Worm (Caenorhabditis elegans) whole organism, young adult: ENCODE results near the gene tni-1.

ENCODE experiments used
- F10E7.11 ChIP-seq: sonication (generic microtip); optimal IDR thresholded peaks from 2 replicates; lab custom pipeline; 2017; ENCODE audit warnings: mild to moderate bottlenecking, missing genetic modification characterization, moderate library complexity, missing compliant biosample characterization
- K12H6.12 ChIP-seq: fragments of 200-800 bp; sonication (Bioruptor generic); optimal IDR thresholded peaks from 2 replicates; lab custom pipeline; 2018; ENCODE audit warnings: mild to moderate bottlenecking, missing genetic modification characterization, missing compliant biosample characterization
- akir-1 ChIP-seq: fragments of 200-800 bp; sonication (Bioruptor generic); optimal IDR thresholded peaks from 2 replicates; lab custom pipeline; 2018; ENCODE audit warnings: mild to moderate bottlenecking, missing genetic modification characterization, moderate library complexity, missing compliant biosample characterization
- ama-1 ChIP-seq, 3 experiments: fragments of 150-350 bp in 1 of 3; sonication (generic microtip) in 2 of 3; optimal IDR thresholded peaks; 2 replicates each; lab custom pipeline; 2014 to 2018; ENCODE audit warnings: missing biosample characterization in 2 of 3, missing genetic modification characterization in 2 of 3, missing genetic modification reagents in 2 of 3
- attf-5 ChIP-seq: fragments of 200-800 bp; sonication (Bioruptor generic); optimal IDR thresholded peaks from 2 replicates; lab custom pipeline; 2018; ENCODE audit warnings: mild to moderate bottlenecking, missing genetic modification characterization, missing compliant biosample characterization
- attf-6 ChIP-seq: fragments of 200-800 bp; sonication (Bioruptor generic); IDR thresholded peaks from 2 replicates; pipeline ENCODE4 v1.3.6; 2022; ENCODE audit warnings: missing genetic modification reagents, missing genetic modification characterization, missing compliant biosample characterization
- ceh-27 ChIP-seq: fragments of 200-800 bp; sonication (Bioruptor generic); optimal IDR thresholded peaks from 2 replicates; lab custom pipeline; 2018; ENCODE audit warnings: mild to moderate bottlenecking, missing genetic modification characterization, moderate library complexity, missing compliant biosample characterization
- ceh-40 ChIP-seq: fragments of 200-800 bp; sonication (Bioruptor generic); IDR thresholded peaks from 2 replicates; pipeline ENCODE4 v1.3.6; 2022; ENCODE audit warnings: missing genetic modification characterization, missing compliant biosample characterization
- ceh-58 ChIP-seq: fragments of 200-800 bp; sonication (Bioruptor generic); IDR thresholded peaks from 2 replicates; pipeline ENCODE4 v1.3.6; 2022; ENCODE audit warnings: missing genetic modification characterization, missing compliant biosample characterization
- chd-7 ChIP-seq: sonication (generic microtip); optimal IDR thresholded peaks from 2 replicates; lab custom pipeline; 2016; ENCODE audit warnings: mild to moderate bottlenecking, missing genetic modification characterization, moderate library complexity, missing compliant biosample characterization
- die-1 ChIP-seq: sonication (generic microtip); optimal IDR thresholded peaks from 2 replicates; lab custom pipeline; 2016; ENCODE audit warnings: missing genotype, mild to moderate bottlenecking, missing genetic modification characterization, missing compliant biosample characterization
- dox-1 ChIP-seq: fragments of 200-800 bp; sonication (Bioruptor generic); IDR thresholded peaks from 2 replicates; pipeline ENCODE4 v1.3.6; 2022; ENCODE audit warnings: missing genetic modification reagents, missing genetic modification characterization, missing compliant biosample characterization
- dpff-1 ChIP-seq: sonication (generic microtip); optimal IDR thresholded peaks from 2 replicates; lab custom pipeline; 2017; ENCODE audit warnings: mild to moderate bottlenecking, missing genetic modification characterization, missing compliant biosample characterization
- egl-18 ChIP-seq: fragments of 200-800 bp; sonication (Bioruptor generic); IDR thresholded peaks from 2 replicates; pipeline ENCODE4 v1.3.6; 2022; ENCODE audit warnings: missing genetic modification reagents, missing genetic modification characterization, missing compliant biosample characterization
- hlh-26 ChIP-seq: fragments of 200-800 bp; sonication (Bioruptor generic); conservative IDR thresholded peaks from 2 replicates; pipeline ENCODE4 v1.3.6; 2022; ENCODE audit warnings: missing genetic modification reagents, missing genetic modification characterization, missing compliant biosample characterization
- hrde-1 ChIP-seq: sonication (generic microtip); optimal IDR thresholded peaks from 2 replicates; lab custom pipeline; 2016; ENCODE audit warnings: missing genetic modification characterization, mild to moderate bottlenecking, missing compliant biosample characterization, moderate library complexity, missing genotype, missing genetic modification reagents, borderline replicate concordance
- let-526 ChIP-seq: fragments of 200-800 bp; sonication (Bioruptor generic); IDR thresholded peaks from 2 replicates; pipeline ENCODE4 v1.3.6; 2022; ENCODE audit warnings: missing genetic modification reagents, missing genetic modification characterization, missing compliant biosample characterization
- let-607 ChIP-seq, 2 experiments: fragments of 200-800 bp in 1 of 2; sonication (Bioruptor generic) in 1 of 2; sonication (generic microtip) in 1 of 2; optimal IDR thresholded peaks; 2 replicates each; lab custom pipeline; 2016 to 2018; ENCODE audit warnings: mild to moderate bottlenecking in 2 of 2, missing compliant biosample characterization in 2 of 2, missing genetic modification characterization in 2 of 2, moderate library complexity in 2 of 2, missing genotype in 1 of 2
- lin-54 ChIP-seq: fragments of 200-800 bp; sonication (Bioruptor generic); optimal IDR thresholded peaks from 2 replicates; lab custom pipeline; 2018; ENCODE audit warnings: mild to moderate bottlenecking, missing genetic modification characterization, missing compliant biosample characterization
- madf-10 ChIP-seq: sonication (generic microtip); optimal IDR thresholded peaks from 2 replicates; lab custom pipeline; 2016; ENCODE audit warnings: mild to moderate bottlenecking, missing genetic modification characterization, missing compliant biosample characterization
- madf-6 ChIP-seq: fragments of 200-800 bp; sonication (Bioruptor generic); IDR thresholded peaks from 2 replicates; pipeline ENCODE4 v1.3.6; 2022; ENCODE audit warnings: missing genetic modification reagents, missing genetic modification characterization, missing compliant biosample characterization
- madf-8 ChIP-seq: fragments of 200-800 bp; sonication (Bioruptor generic); conservative IDR thresholded peaks from 2 replicates; pipeline ENCODE4 v1.3.6; 2022; ENCODE audit warnings: missing genetic modification reagents, missing genetic modification characterization, missing compliant biosample characterization
- nfya-1 ChIP-seq: sonication (generic microtip); optimal IDR thresholded peaks from 2 replicates; lab custom pipeline; 2017; ENCODE audit warnings: antibody characterized with exemption, missing compliant biosample characterization, missing genetic modification characterization, borderline replicate concordance; ENCODE audit not compliant: insufficient read depth
- nhr-120 ChIP-seq: fragments of 200-800 bp; sonication (Bioruptor generic); IDR thresholded peaks from 2 replicates; pipeline ENCODE4 v1.3.6; 2022; ENCODE audit warnings: missing genetic modification characterization, missing compliant biosample characterization
- nhr-80 ChIP-seq: sonication (generic microtip); optimal IDR thresholded peaks from 2 replicates; lab custom pipeline; 2016; ENCODE audit warnings: missing genetic modification characterization, missing compliant biosample characterization
- rcor-1 ChIP-seq: fragments of 200-800 bp; sonication (Bioruptor generic); IDR thresholded peaks from 2 replicates; pipeline ENCODE4 v1.3.6; 2022; ENCODE audit warnings: missing genetic modification reagents, missing genetic modification characterization, missing compliant biosample characterization
- rpc-1 ChIP-seq, 2 experiments: fragments of 150-350 bp in 1 of 2; sonication (generic microtip) in 1 of 2; optimal IDR thresholded peaks; 2 replicates each; lab custom pipeline; 2014 to 2018; ENCODE audit warnings: missing biosample characterization in 1 of 2, missing genetic modification characterization in 1 of 2, missing genetic modification reagents in 1 of 2, missing genotype in 1 of 2
- snpc-1.1 ChIP-seq: sonication (generic microtip); optimal IDR thresholded peaks from 2 replicates; lab custom pipeline; 2017; ENCODE audit warnings: missing genetic modification characterization, mild to moderate bottlenecking, missing compliant biosample characterization, antibody characterized with exemption, moderate library complexity, missing genotype, missing genetic modification reagents; ENCODE audit not compliant: insufficient read depth
- snpc-3.4 ChIP-seq: sonication (generic microtip); optimal IDR thresholded peaks from 2 replicates; lab custom pipeline; 2017; ENCODE audit warnings: missing genetic modification characterization, mild to moderate bottlenecking, missing compliant biosample characterization, antibody characterized with exemption, moderate library complexity, missing genotype, missing genetic modification reagents
- sptf-2 ChIP-seq: fragments of 200-800 bp; sonication (Bioruptor generic); optimal IDR thresholded peaks from 2 replicates; lab custom pipeline; 2018; ENCODE audit warnings: mild to moderate bottlenecking, missing genetic modification characterization, missing compliant biosample characterization
- tbp1 ChIP-seq: fragments of 200-800 bp; sonication (Bioruptor generic); optimal IDR thresholded peaks from 2 replicates; lab custom pipeline; 2018; ENCODE audit warnings: mild to moderate bottlenecking, missing genetic modification characterization, missing compliant biosample characterization
- xnd-1 ChIP-seq: sonication (generic microtip); optimal IDR thresholded peaks from 2 replicates; lab custom pipeline; 2016; ENCODE audit warnings: missing genotype, missing genetic modification reagents, missing genetic modification characterization, missing compliant biosample characterization
- zfh-2 ChIP-seq: fragments of 200-800 bp; sonication (Bioruptor generic); conservative IDR thresholded peaks from 2 replicates; pipeline ENCODE4 v1.3.6; 2022; ENCODE audit warnings: missing genetic modification reagents, missing genetic modification characterization, missing compliant biosample characterization
- zim-3 ChIP-seq: sonication (generic microtip); optimal IDR thresholded peaks from 2 replicates; lab custom pipeline; 2017; ENCODE audit warnings: mild to moderate bottlenecking, missing genetic modification characterization, moderate library complexity, missing compliant biosample characterization
- ztf-25 ChIP-seq: fragments of 200-800 bp; sonication (Bioruptor generic); IDR thresholded peaks from 2 replicates; pipeline ENCODE4 v1.3.6; 2022; ENCODE audit warnings: missing genetic modification reagents, missing genetic modification characterization, missing compliant biosample characterization

The tni-1 gene

ce11 chrX:11383359-11383758, 6.1 kb upstream of the tni-1 start:
- no peak for TF ChIP-seq dox-1 (GFP tag; lab: Robert Waterston, UW)
- no peak for TF ChIP-seq chd-7 (tag; lab: Kevin White, UChicago)
- TF ChIP-seq rpc-1 (optimal IDR thresholded peaks at IDR 0.05; lab: Kevin White, UChicago), result no peak
- TF ChIP-seq rpc-1 (tag; optimal IDR thresholded peaks at IDR 0.05; lab: Kevin White, UChicago), result no peak
- no peak for TF ChIP-seq snpc-1.1 (tag; lab: Kevin White, UChicago)
- no peak for TF ChIP-seq madf-10 (tag; lab: Kevin White, UChicago)
- no peak for TF ChIP-seq ztf-25 (GFP tag; lab: Robert Waterston, UW)
- TF ChIP-seq nhr-120 (GFP tag; lab: Robert Waterston, UW), result no peak
- no peak for TF ChIP-seq lin-54 (GFP tag; lab: Kevin White, UChicago)
- no peak for TF ChIP-seq akir-1
- TF ChIP-seq madf-8 (GFP tag; lab: Robert Waterston, UW), result no peak
- no peak for TF ChIP-seq tbp1 (GFP tag; lab: Kevin White, UChicago)
- no peak for TF ChIP-seq egl-18 (GFP tag; lab: Robert Waterston, UW)
- no peak for TF ChIP-seq ceh-27 (GFP tag; lab: Kevin White, UChicago)

- TF ChIP-seq F10E7.11 (no peak), snpc-1.1 (tag; lab: Kevin White, UChicago) (no peak), let-526 (no peak), ceh-27 (GFP tag; lab: Kevin White, UChicago) (no peak), die-1 (tag; lab: Kevin White, UChicago) (no peak), ceh-40 (GFP tag; lab: Robert Waterston, UW) (no peak), ama-1 (optimal IDR thresholded peaks at IDR 0.05; lab: Kevin White, UChicago) (no peak), ama-1 (GFP tag; optimal IDR thresholded peaks at IDR 0.05; lab: Kevin White, UChicago) (no peak), attf-5 (GFP tag; lab: Kevin White, UChicago) (no peak), snpc-3.4 (tag; lab: Kevin White, UChicago) (no peak), sptf-2 (GFP tag; lab: Kevin White, UChicago) (peak; percentile 20), K12H6.12 (tag; lab: Kevin White, UChicago) (peak; percentile 40), nfya-1 (no peak), zfh-2 (GFP tag; lab: Robert Waterston, UW) (no peak), hrde-1 (tag; lab: Kevin White, UChicago) (no peak)
Observed at ce11 chrX:11379135-11379781, 2.0 kb upstream of the tni-1 start.

ce11 chrX:11375509-11375908, 1.8 kb downstream of the tni-1 start, which contains the start of gene F42E11.3:
Gene F42E11.3 (minus strand): TSS chrX:11375609.
- no peak for TF ChIP-seq madf-6 (GFP tag; lab: Robert Waterston, UW)
- no peak for TF ChIP-seq rcor-1 (GFP tag; lab: Robert Waterston, UW)
- TF ChIP-seq xnd-1 (tag; lab: Kevin White, UChicago), result no peak
- TF ChIP-seq dpff-1 (tag; lab: Kevin White, UChicago), result no peak
- no peak for TF ChIP-seq sptf-2 (GFP tag; lab: Kevin White, UChicago)
- TF ChIP-seq ceh-58 (GFP tag; lab: Robert Waterston, UW), result no peak
- TF ChIP-seq attf-6 (GFP tag; lab: Robert Waterston, UW), result no peak

ce11 chrX:11370090-11370489, 7.2 kb downstream of the tni-1 start:
- TF ChIP-seq nhr-80, result peak; percentile 55
- no peak for TF ChIP-seq hlh-26 (GFP tag; lab: Robert Waterston, UW)
- peak in 1 of 2 experiments; percentile 39 for TF ChIP-seq let-607 (tag; optimal IDR thresholded peaks at IDR 0.05; lab: Kevin White, UChicago)
- no peak for TF ChIP-seq zim-3 (tag; lab: Kevin White, UChicago)
- TF ChIP-seq, all 124 proteins: peak for 2
